Fruit fly (Drosophila melanogaster): Measurements from ENCODE around the gene RanBP3.

DNA sequence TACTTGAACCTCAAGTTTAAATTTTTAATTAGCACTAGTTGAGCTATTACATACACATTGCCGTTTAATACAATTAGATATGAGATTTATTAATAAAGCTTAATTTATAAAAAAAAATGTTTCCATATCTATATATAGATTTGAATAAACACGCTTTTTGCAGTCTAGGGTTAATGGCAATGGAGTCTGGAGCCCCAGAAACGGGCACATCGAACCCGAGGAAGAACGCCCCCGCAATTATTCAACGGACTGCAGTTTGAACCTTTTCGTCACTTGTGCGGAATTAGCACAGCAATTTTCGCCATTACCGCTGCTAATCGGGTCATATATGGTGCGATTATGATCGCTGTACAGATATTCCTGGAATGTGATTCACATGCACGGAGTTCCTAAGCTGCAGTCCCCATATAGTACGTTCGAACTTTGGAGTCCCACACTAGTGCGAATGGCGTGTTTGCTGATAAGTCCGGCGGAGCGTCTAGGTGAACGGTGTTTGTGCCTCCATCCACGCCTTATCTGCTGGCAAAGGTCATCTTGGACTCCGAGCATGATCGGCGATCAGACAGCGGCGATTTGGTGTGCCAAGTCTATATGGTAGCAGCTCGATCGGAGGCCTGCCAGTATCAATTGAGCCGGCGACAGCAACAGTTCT lies 11.1 kb upstream of the RanBP3 start, which contains the start of gene Lsd-1:
- TF ChIP-seq gfzf (GFP tag; optimal IDR thresholded peaks at IDR 0.05) (no peak), onecut (GFP tag; IDR thresholded peaks at IDR 0.05) (no peak), NK7.1 (GFP tag; optimal IDR thresholded peaks at IDR 0.05) (no peak), amos (GFP tag; IDR thresholded peaks at IDR 0.05; ENCODE audit: partially characterized antibody) (no peak), mld (GFP tag; IDR thresholded peaks at IDR 0.05; ENCODE audit: partially characterized antibody) (no peak), ara (GFP tag; IDR thresholded peaks at IDR 0.05) (no peak), CG11247 (GFP tag; IDR thresholded peaks at IDR 0.05) (no peak), rib (GFP tag; IDR thresholded peaks at IDR 0.05) (no peak), psq (GFP tag; optimal IDR thresholded peaks at IDR 0.05) (no peak), Dip3 (GFP tag; optimal IDR thresholded peaks at IDR 0.05) (no peak), Hr78 (GFP tag; optimal IDR thresholded peaks at IDR 0.05) (peak in 1 of 2 experiments; percentile 53), Fer1 (GFP tag; optimal IDR thresholded peaks at IDR 0.05) (no peak), Drgx (GFP tag; IDR thresholded peaks at IDR 0.05) (peak; percentile 45; the same call in 1 of the 2 replicates)
